Worm (Caenorhabditis elegans) whole organism, L4 larva: ENCODE measurements around the gene K03B4.6.

Experiments used
- F10B5.3 ChIP-seq: sonication (generic microtip); optimal IDR thresholded peaks from 2 replicates; lab custom pipeline; 2016; ENCODE audit warnings: mild to moderate bottlenecking, missing genetic modification characterization, missing compliant biosample characterization
- Y48G9A.11 ChIP-seq: fragments of 200-800 bp; sonication (Bioruptor generic); IDR thresholded peaks from 2 replicates; pipeline ENCODE4 v1.3.6; 2022; ENCODE audit warnings: missing genetic modification reagents, missing genetic modification characterization, missing compliant biosample characterization
- Y5F2A.4 ChIP-seq: fragments of 200-800 bp; sonication (Bioruptor generic); optimal IDR thresholded peaks from 2 replicates; lab custom pipeline; 2018; ENCODE audit warnings: mild to moderate bottlenecking, missing genetic modification characterization, missing compliant biosample characterization
- Y75B8A.6 ChIP-seq: fragments of 200-800 bp; sonication (Bioruptor generic); IDR thresholded peaks from 2 replicates; pipeline ENCODE4 v1.3.6; 2022; ENCODE audit warnings: missing genetic modification reagents, missing genetic modification characterization, missing compliant biosample characterization
- attf-4 ChIP-seq: sonication (generic microtip); optimal IDR thresholded peaks from 3 replicates; lab custom pipeline; 2017; ENCODE audit warnings: missing biosample characterization, missing genetic modification characterization
- ceh-32 ChIP-seq: sonication (generic microtip); optimal IDR thresholded peaks from 2 replicates; lab custom pipeline; 2016; ENCODE audit warnings: mild to moderate bottlenecking, missing genetic modification characterization, missing compliant biosample characterization; ENCODE audit not compliant: poor library complexity
- dmd-6 ChIP-seq: fragments of 200-800 bp; sonication (Bioruptor generic); IDR thresholded peaks from 2 replicates; pipeline ENCODE4 v1.3.6; 2022; ENCODE audit warnings: missing genetic modification reagents, missing genetic modification characterization, missing compliant biosample characterization
- dpl-1 ChIP-seq: fragments of 150-350 bp; optimal IDR thresholded peaks from 2 replicates; lab custom pipeline; 2014; ENCODE audit warnings: missing biosample characterization, missing genetic modification reagents, missing genetic modification characterization
- egl-43 ChIP-seq: fragments of 200-800 bp; sonication (Bioruptor generic); IDR thresholded peaks from 2 replicates; pipeline ENCODE4 v1.3.6; 2022; ENCODE audit warnings: missing genetic modification reagents, missing genetic modification characterization, missing compliant biosample characterization
- fkh-10 ChIP-seq: fragments of 150-350 bp; optimal IDR thresholded peaks from 2 replicates; lab custom pipeline; 2014; ENCODE audit warnings: missing biosample characterization, missing genetic modification reagents, missing genetic modification characterization
- lim-7 ChIP-seq: fragments of 200-800 bp; sonication (Bioruptor generic); IDR thresholded peaks from 2 replicates; pipeline ENCODE4 v1.3.6; 2022; ENCODE audit warnings: missing genetic modification characterization, missing compliant biosample characterization
- lin-29 ChIP-seq: fragments of 200-800 bp; sonication (Bioruptor generic); IDR thresholded peaks from 2 replicates; pipeline ENCODE4 v1.3.6; 2022; ENCODE audit warnings: missing genetic modification reagents, missing genetic modification characterization, missing compliant biosample characterization
- nhr-111 ChIP-seq: fragments of 200-800 bp; sonication (Bioruptor generic); optimal IDR thresholded peaks from 2 replicates; lab custom pipeline; 2018; ENCODE audit warnings: mild to moderate bottlenecking, missing genetic modification characterization, missing compliant biosample characterization
- nhr-42 ChIP-seq: fragments of 200-800 bp; sonication (Bioruptor generic); IDR thresholded peaks from 2 replicates; pipeline ENCODE4 v1.3.6; 2022; ENCODE audit warnings: missing genetic modification characterization, missing compliant biosample characterization
- nhr-76 ChIP-seq: fragments of 150-350 bp; optimal IDR thresholded peaks from 2 replicates; lab custom pipeline; 2014; ENCODE audit warnings: missing biosample characterization, missing genetic modification characterization
- pha-4 ChIP-seq, 2 experiments: fragments of 150-350 bp in 1 of 2; fragments of 200-800 bp in 1 of 2; sonication (Bioruptor generic) in 1 of 2; IDR thresholded peaks in 1 of 2; optimal IDR thresholded peaks in 1 of 2; 2 replicates each; pipeline versions ENCODE4 v1.3.6 to Lab custom; 2014 to 2022; ENCODE audit warnings: missing genetic modification characterization in 2 of 2, missing genetic modification reagents in 2 of 2, missing biosample characterization in 1 of 2, missing compliant biosample characterization in 1 of 2
- set-16 ChIP-seq: fragments of 200-800 bp; sonication (Bioruptor generic); IDR thresholded peaks from 2 replicates; pipeline ENCODE4 v1.3.6; 2022; ENCODE audit warnings: missing genetic modification reagents, missing genetic modification characterization, missing compliant biosample characterization
- snpc-4 ChIP-seq: fragments of 150-350 bp; optimal IDR thresholded peaks from 2 replicates; lab custom pipeline; 2014; ENCODE audit warnings: missing biosample characterization, missing genetic modification characterization
- spr-3 ChIP-seq: fragments of 200-800 bp; sonication (Bioruptor generic); optimal IDR thresholded peaks from 2 replicates; lab custom pipeline; 2018; ENCODE audit warnings: mild to moderate bottlenecking, missing genetic modification characterization, missing compliant biosample characterization
- tag-97 ChIP-seq: fragments of 200-800 bp; sonication (Bioruptor generic); IDR thresholded peaks from 2 replicates; pipeline ENCODE4 v1.3.6; 2022; ENCODE audit warnings: missing genetic modification characterization, missing compliant biosample characterization

The K03B4.6 gene

ce11 chrV:4628517-4628930 is 47.5 kb downstream of the K03B4.6 start, which contains the start of gene pmt-2 (continued):
- TF ChIP-seq nhr-42 (GFP tag; lab: Robert Waterston, UW) (no peak), Y75B8A.6 (GFP tag; lab: Robert Waterston, UW) (0 out of 2 replicates have a peak, but pooled peaks have one; percentile 37), lin-29 (GFP tag; lab: Robert Waterston, UW) (no peak), nhr-76 (no peak), fkh-10 (GFP tag; lab: Kevin White, UChicago) (no peak), snpc-4 (tag; lab: Kevin White, UChicago) (no peak), Y5F2A.4 (no peak), F10B5.3 (no peak), Y48G9A.11 (GFP tag; lab: Robert Waterston, UW) (no peak), attf-4 (no peak), dmd-6 (GFP tag; lab: Robert Waterston, UW) (peak; percentile 50), spr-3 (no peak), tag-97 (GFP tag; lab: Robert Waterston, UW) (no peak), nhr-111 (GFP tag; lab: Kevin White, UChicago) (no peak), ceh-32 (tag; lab: Kevin White, UChicago) (no peak), set-16 (no peak), dpl-1 (GFP tag; lab: Kevin White, UChicago) (no peak)

ce11 chrV:4626344-4626743 is 49.6 kb downstream of the K03B4.6 start:
- peak; percentile 56 for TF ChIP-seq fkh-10 (GFP tag; lab: Kevin White, UChicago)
- no peak for TF ChIP-seq pha-4 (GFP tag; IDR thresholded peaks at IDR 0.05; lab: Robert Waterston, UW)
- no peak for TF ChIP-seq pha-4 (tag; optimal IDR thresholded peaks at IDR 0.05; lab: Kevin White, UChicago)
- TF ChIP-seq lim-7 (GFP tag; lab: Robert Waterston, UW) = no peak
- TF ChIP-seq egl-43 (GFP tag; lab: Robert Waterston, UW) = no peak
